Worm (Caenorhabditis elegans) whole organism, young adult: ENCODE results near the gene srh-89.

Experiments
- B0035.1 ChIP-seq: sonication (generic microtip); optimal IDR thresholded peaks from 2 replicates; lab custom pipeline; 2016; ENCODE audit warnings: missing genetic modification characterization, mild to moderate bottlenecking, missing compliant biosample characterization, missing genotype, missing genetic modification reagents
- B0261.1 ChIP-seq: sonication (generic microtip); optimal IDR thresholded peaks from 2 replicates; lab custom pipeline; 2016; ENCODE audit warnings: mild to moderate bottlenecking, missing genetic modification characterization, moderate library complexity, missing compliant biosample characterization
- B0336.3 ChIP-seq: fragments of 200-800 bp; sonication (Bioruptor generic); IDR thresholded peaks from 2 replicates; pipeline ENCODE4 v1.3.6; 2022; ENCODE audit warnings: missing genetic modification characterization, missing compliant biosample characterization
- F23B12.7 ChIP-seq: sonication (generic microtip); optimal IDR thresholded peaks from 2 replicates; lab custom pipeline; 2017; ENCODE audit warnings: missing genetic modification characterization, mild to moderate bottlenecking, missing compliant biosample characterization, antibody characterized with exemption, moderate library complexity; ENCODE audit not compliant: insufficient read depth
- F33H1.4 ChIP-seq: fragments of 200-800 bp; sonication (Bioruptor generic); IDR thresholded peaks from 2 replicates; pipeline ENCODE4 v1.3.6; 2022; ENCODE audit warnings: missing genetic modification reagents, missing genetic modification characterization, missing compliant biosample characterization
- F49E8.2 ChIP-seq: sonication (generic microtip); optimal IDR thresholded peaks from 3 replicates; lab custom pipeline; 2017; ENCODE audit warnings: missing genetic modification characterization, mild to moderate bottlenecking, missing compliant biosample characterization, antibody characterized with exemption, moderate library complexity; ENCODE audit not compliant: insufficient read depth
- F52B5.7 ChIP-seq: sonication (generic microtip); optimal IDR thresholded peaks from 2 replicates; lab custom pipeline; 2016; ENCODE audit warnings: mild to moderate bottlenecking, missing genetic modification characterization, missing compliant biosample characterization
- F57A8.1 ChIP-seq: fragments of 200-800 bp; sonication (Bioruptor generic); optimal IDR thresholded peaks from 2 replicates; lab custom pipeline; 2018; ENCODE audit warnings: mild to moderate bottlenecking, missing genetic modification characterization, moderate library complexity, missing compliant biosample characterization
- K12H6.12 ChIP-seq: fragments of 200-800 bp; sonication (Bioruptor generic); optimal IDR thresholded peaks from 2 replicates; lab custom pipeline; 2018; ENCODE audit warnings: mild to moderate bottlenecking, missing genetic modification characterization, missing compliant biosample characterization
- Y53F4B.3 ChIP-seq: fragments of 200-800 bp; sonication (Bioruptor generic); IDR thresholded peaks from 2 replicates; pipeline ENCODE4 v1.3.6; 2022; ENCODE audit warnings: missing genetic modification reagents, missing genetic modification characterization, missing compliant biosample characterization
- Y67H2A.10 ChIP-seq: fragments of 200-800 bp; sonication (Bioruptor generic); conservative IDR thresholded peaks from 2 replicates; pipeline ENCODE4 v1.3.6; 2022; ENCODE audit warnings: missing genetic modification reagents, missing genetic modification characterization, missing compliant biosample characterization
- attf-5 ChIP-seq: fragments of 200-800 bp; sonication (Bioruptor generic); optimal IDR thresholded peaks from 2 replicates; lab custom pipeline; 2018; ENCODE audit warnings: mild to moderate bottlenecking, missing genetic modification characterization, missing compliant biosample characterization
- ccch-3 ChIP-seq: fragments of 200-800 bp; sonication (Bioruptor generic); optimal IDR thresholded peaks from 2 replicates; lab custom pipeline; 2018; ENCODE audit warnings: mild to moderate bottlenecking, missing genetic modification characterization, missing compliant biosample characterization
- cebp-2 ChIP-seq: fragments of 200-800 bp; sonication (Bioruptor generic); IDR thresholded peaks from 2 replicates; pipeline ENCODE4 v1.3.6; 2022; ENCODE audit warnings: missing genetic modification characterization, missing compliant biosample characterization
- ceh-100 ChIP-seq: fragments of 200-800 bp; sonication (Bioruptor generic); IDR thresholded peaks from 2 replicates; pipeline ENCODE4 v1.3.6; 2022; ENCODE audit warnings: missing genetic modification reagents, missing genetic modification characterization, missing compliant biosample characterization
- ceh-40 ChIP-seq: fragments of 200-800 bp; sonication (Bioruptor generic); IDR thresholded peaks from 2 replicates; pipeline ENCODE4 v1.3.6; 2022; ENCODE audit warnings: missing genetic modification characterization, missing compliant biosample characterization
- chd-7 ChIP-seq: sonication (generic microtip); optimal IDR thresholded peaks from 2 replicates; lab custom pipeline; 2016; ENCODE audit warnings: mild to moderate bottlenecking, missing genetic modification characterization, moderate library complexity, missing compliant biosample characterization
- dox-1 ChIP-seq: fragments of 200-800 bp; sonication (Bioruptor generic); IDR thresholded peaks from 2 replicates; pipeline ENCODE4 v1.3.6; 2022; ENCODE audit warnings: missing genetic modification reagents, missing genetic modification characterization, missing compliant biosample characterization
- dpff-1 ChIP-seq: sonication (generic microtip); optimal IDR thresholded peaks from 2 replicates; lab custom pipeline; 2017; ENCODE audit warnings: mild to moderate bottlenecking, missing genetic modification characterization, missing compliant biosample characterization
- efl-1 ChIP-seq: fragments of 150-350 bp; optimal IDR thresholded peaks from 2 replicates; lab custom pipeline; 2014; ENCODE audit warnings: missing biosample characterization, missing genetic modification reagents, missing genetic modification characterization
- egl-18 ChIP-seq: fragments of 200-800 bp; sonication (Bioruptor generic); IDR thresholded peaks from 2 replicates; pipeline ENCODE4 v1.3.6; 2022; ENCODE audit warnings: missing genetic modification reagents, missing genetic modification characterization, missing compliant biosample characterization
- gei-17 ChIP-seq: fragments of 200-800 bp; sonication (Bioruptor generic); optimal IDR thresholded peaks from 2 replicates; lab custom pipeline; 2018; ENCODE audit warnings: mild to moderate bottlenecking, missing genetic modification characterization, missing compliant biosample characterization
- him-1 ChIP-seq: sonication (generic microtip); optimal IDR thresholded peaks from 2 replicates; lab custom pipeline; 2016; ENCODE audit warnings: missing genotype, missing genetic modification reagents, missing genetic modification characterization, missing compliant biosample characterization
- hlh-12 ChIP-seq: sonication (generic microtip); optimal IDR thresholded peaks from 2 replicates; lab custom pipeline; 2016; ENCODE audit warnings: missing genetic modification characterization, missing compliant biosample characterization
- hmg-1.2 ChIP-seq: fragments of 200-800 bp; sonication (Bioruptor generic); IDR thresholded peaks from 2 replicates; pipeline ENCODE4 v1.3.6; 2022; ENCODE audit warnings: missing genetic modification reagents, missing genetic modification characterization, missing compliant biosample characterization
- hrde-1 ChIP-seq: sonication (generic microtip); optimal IDR thresholded peaks from 2 replicates; lab custom pipeline; 2016; ENCODE audit warnings: missing genetic modification characterization, mild to moderate bottlenecking, missing compliant biosample characterization, moderate library complexity, missing genotype, missing genetic modification reagents, borderline replicate concordance
- hsf-1 ChIP-seq: fragments of 200-800 bp; sonication (Bioruptor generic); IDR thresholded peaks from 2 replicates; pipeline ENCODE4 v1.3.6; 2022; ENCODE audit warnings: missing genetic modification reagents, missing genetic modification characterization, missing compliant biosample characterization
- let-526 ChIP-seq: fragments of 200-800 bp; sonication (Bioruptor generic); IDR thresholded peaks from 2 replicates; pipeline ENCODE4 v1.3.6; 2022; ENCODE audit warnings: missing genetic modification reagents, missing genetic modification characterization, missing compliant biosample characterization
- let-607 ChIP-seq, 2 experiments: fragments of 200-800 bp in 1 of 2; sonication (Bioruptor generic) in 1 of 2; sonication (generic microtip) in 1 of 2; optimal IDR thresholded peaks; 2 replicates each; lab custom pipeline; 2016 to 2018; ENCODE audit warnings: mild to moderate bottlenecking in 2 of 2, missing compliant biosample characterization in 2 of 2, missing genetic modification characterization in 2 of 2, moderate library complexity in 2 of 2, missing genotype in 1 of 2
- lin-35 ChIP-seq, 3 experiments: fragments of 150-350 bp in 2 of 3; sonication (generic microtip) in 1 of 3; optimal IDR thresholded peaks; 2 replicates each; lab custom pipeline; 2014 to 2018; ENCODE audit warnings: missing biosample characterization in 3 of 3, missing genetic modification characterization in 3 of 3, missing genetic modification reagents in 3 of 3
- lin-40 ChIP-seq: sonication (generic microtip); optimal IDR thresholded peaks from 2 replicates; lab custom pipeline; 2016; ENCODE audit warnings: missing genetic modification characterization, mild to moderate bottlenecking, missing compliant biosample characterization, missing genotype, missing genetic modification reagents
- lsl-1 ChIP-seq: fragments of 200-800 bp; sonication (Bioruptor generic); optimal IDR thresholded peaks from 2 replicates; lab custom pipeline; 2018; ENCODE audit warnings: mild to moderate bottlenecking, missing genetic modification characterization, moderate library complexity, missing compliant biosample characterization
- madf-10 ChIP-seq: sonication (generic microtip); optimal IDR thresholded peaks from 2 replicates; lab custom pipeline; 2016; ENCODE audit warnings: mild to moderate bottlenecking, missing genetic modification characterization, missing compliant biosample characterization
- madf-8 ChIP-seq: fragments of 200-800 bp; sonication (Bioruptor generic); conservative IDR thresholded peaks from 2 replicates; pipeline ENCODE4 v1.3.6; 2022; ENCODE audit warnings: missing genetic modification reagents, missing genetic modification characterization, missing compliant biosample characterization
- mcd-1 ChIP-seq: fragments of 200-800 bp; sonication (Bioruptor generic); IDR thresholded peaks from 2 replicates; pipeline ENCODE4 v1.3.6; 2022; ENCODE audit warnings: missing genetic modification reagents, missing genetic modification characterization, missing compliant biosample characterization
- mes-4 ChIP-seq: sonication (generic microtip); optimal IDR thresholded peaks from 2 replicates; lab custom pipeline; 2016; ENCODE audit warnings: missing genotype, missing genetic modification characterization, missing compliant biosample characterization
- nhr-80 ChIP-seq: sonication (generic microtip); optimal IDR thresholded peaks from 2 replicates; lab custom pipeline; 2016; ENCODE audit warnings: missing genetic modification characterization, missing compliant biosample characterization
- pha-4 ChIP-seq: fragments of 150-350 bp; sonication (generic microtip); optimal IDR thresholded peaks from 2 replicates; lab custom pipeline; 2014; ENCODE audit warnings: missing biosample characterization, missing genetic modification reagents, missing genetic modification characterization
- rcor-1 ChIP-seq: fragments of 200-800 bp; sonication (Bioruptor generic); IDR thresholded peaks from 2 replicates; pipeline ENCODE4 v1.3.6; 2022; ENCODE audit warnings: missing genetic modification reagents, missing genetic modification characterization, missing compliant biosample characterization
- rpc-1 ChIP-seq, 2 experiments: fragments of 150-350 bp in 1 of 2; sonication (generic microtip) in 1 of 2; optimal IDR thresholded peaks; 2 replicates each; lab custom pipeline; 2014 to 2018; ENCODE audit warnings: missing biosample characterization in 1 of 2, missing genetic modification characterization in 1 of 2, missing genetic modification reagents in 1 of 2, missing genotype in 1 of 2
- snpc-4 ChIP-seq, 5 experiments: fragments of 150-350 bp in 1 of 5; sonication (generic microtip) in 4 of 5; optimal IDR thresholded peaks; 2 replicates each; lab custom pipeline; 2014 to 2018; ENCODE audit warnings: missing genetic modification characterization in 5 of 5, missing biosample characterization in 3 of 5, antibody characterized with exemption in 2 of 5, mild to moderate bottlenecking in 2 of 5, missing compliant biosample characterization in 2 of 5, missing genotype in 2 of 5, moderate library complexity in 2 of 5, missing genetic modification reagents in 1 of 5
- tlf-1 ChIP-seq: fragments of 200-800 bp; sonication (Bioruptor generic); optimal IDR thresholded peaks from 2 replicates; lab custom pipeline; 2018; ENCODE audit warnings: mild to moderate bottlenecking, missing genetic modification characterization, missing compliant biosample characterization
- unc-130 ChIP-seq: sonication (generic microtip); optimal IDR thresholded peaks from 2 replicates; lab custom pipeline; 2016; ENCODE audit warnings: missing genetic modification reagents, missing genetic modification characterization, missing compliant biosample characterization
- zfh-2 ChIP-seq: fragments of 200-800 bp; sonication (Bioruptor generic); conservative IDR thresholded peaks from 2 replicates; pipeline ENCODE4 v1.3.6; 2022; ENCODE audit warnings: missing genetic modification reagents, missing genetic modification characterization, missing compliant biosample characterization
- zim-3 ChIP-seq: sonication (generic microtip); optimal IDR thresholded peaks from 2 replicates; lab custom pipeline; 2017; ENCODE audit warnings: mild to moderate bottlenecking, missing genetic modification characterization, moderate library complexity, missing compliant biosample characterization
- ztf-18 ChIP-seq: sonication (generic microtip); optimal IDR thresholded peaks from 2 replicates; lab custom pipeline; 2016; ENCODE audit warnings: missing genotype, mild to moderate bottlenecking, missing genetic modification characterization, missing compliant biosample characterization

The srh-89 gene

ce11 chrV:7434805-7435363 lies 29.7 kb downstream of the srh-89 start (continued):
- TF ChIP-seq hsf-1 (GFP tag; lab: Robert Waterston, UW) (no peak), ceh-40 (GFP tag; lab: Robert Waterston, UW) (no peak), Y67H2A.10 (GFP tag; lab: Robert Waterston, UW) (no peak), madf-8 (no peak), nhr-80 (tag; lab: Kevin White, UChicago) (peak; percentile 45), gei-17 (no peak), K12H6.12 (peak; percentile 50), F49E8.2 (no peak), F57A8.1 (GFP tag; lab: Kevin White, UChicago) (no peak), madf-10 (tag; lab: Kevin White, UChicago) (peak; percentile 24), hlh-12 (tag; lab: Kevin White, UChicago) (no peak), him-1 (tag; lab: Kevin White, UChicago) (no peak), snpc-4 (GFP tag; optimal IDR thresholded peaks at IDR 0.05; lab: Kevin White, UChicago) (no peak), snpc-4 (tag; optimal IDR thresholded peaks at IDR 0.05; lab: Kevin White, UChicago) (no peak), hmg-1.2 (GFP tag; lab: Robert Waterston, UW) (peak; percentile 32; the same call in 1 of the 2 replicates), mes-4 (no peak), zim-3 (tag; lab: Kevin White, UChicago) (no peak), attf-5 (GFP tag; lab: Kevin White, UChicago) (peak; percentile 32), cebp-2 (no peak), hrde-1 (tag; lab: Kevin White, UChicago) (no peak), let-607 (tag; optimal IDR thresholded peaks at IDR 0.05; lab: Kevin White, UChicago) (no peak), ccch-3 (GFP tag; lab: Kevin White, UChicago) (no peak), egl-18 (GFP tag; lab: Robert Waterston, UW) (no peak), lin-40 (tag; lab: Kevin White, UChicago) (peak; percentile 26), pha-4 (tag; lab: Kevin White, UChicago) (peak; percentile 76), zfh-2 (GFP tag; lab: Robert Waterston, UW) (no peak), F23B12.7 (tag; lab: Kevin White, UChicago) (no peak), lin-35 (GFP tag; optimal IDR thresholded peaks at IDR 0.05; lab: Kevin White, UChicago) (no peak)

ce11 chrV:7432441-7433146 lies 32.0 kb downstream of the srh-89 start:
- no peak for TF ChIP-seq B0261.1 (tag; lab: Kevin White, UChicago)
- TF ChIP-seq dpff-1 (tag; lab: Kevin White, UChicago), result no peak
- TF ChIP-seq dox-1, result peak; percentile 65
- TF ChIP-seq ceh-100, result no peak
- peak; percentile 53 for TF ChIP-seq tlf-1
- no peak for TF ChIP-seq mcd-1 (GFP tag; lab: Robert Waterston, UW)
- TF ChIP-seq unc-130, result no peak
- TF ChIP-seq zim-3 (tag; lab: Kevin White, UChicago), result peak; percentile 65
- no peak for TF ChIP-seq madf-8
- peak; percentile 96 for TF ChIP-seq F52B5.7 (tag; lab: Kevin White, UChicago)
- peak; percentile 82 for TF ChIP-seq chd-7 (tag; lab: Kevin White, UChicago)
- TF ChIP-seq F33H1.4 (GFP tag; lab: Robert Waterston, UW), result no peak
- no peak for TF ChIP-seq efl-1 (GFP tag; lab: Kevin White, UChicago)
- no peak for TF ChIP-seq let-526 (GFP tag; lab: Robert Waterston, UW)
- no peak for TF ChIP-seq rpc-1 (optimal IDR thresholded peaks at IDR 0.05; lab: Kevin White, UChicago)
- TF ChIP-seq rpc-1 (tag; optimal IDR thresholded peaks at IDR 0.05; lab: Kevin White, UChicago), result no peak
- TF ChIP-seq Y53F4B.3, result no peak
- no peak for TF ChIP-seq ztf-18 (tag; lab: Kevin White, UChicago)
- TF ChIP-seq lsl-1 (GFP tag; lab: Kevin White, UChicago), result no peak
- TF ChIP-seq B0336.3, result peak; percentile 67
- no peak for TF ChIP-seq rcor-1 (GFP tag; lab: Robert Waterston, UW)
- peak; percentile 21 for TF ChIP-seq B0035.1 (tag; lab: Kevin White, UChicago)
